Worm (Caenorhabditis elegans) whole organism, L1 larva: ENCODE data around the gene F26F4.6.

Source experiments
- ama-1 ChIP-seq: fragments of 150-350 bp; optimal IDR thresholded peaks from 2 replicates; lab custom pipeline; 2014
- blmp-1 ChIP-seq: fragments of 150-350 bp; optimal IDR thresholded peaks from 2 replicates; lab custom pipeline; 2014; ENCODE audit warnings: missing biosample characterization, missing genetic modification characterization
- egl-27 ChIP-seq, 2 experiments: fragments of 150-350 bp in 1 of 2; sonication (generic microtip); optimal IDR thresholded peaks; 3 replicates each; lab custom pipeline; 2017 to 2018; ENCODE audit warnings: missing biosample characterization in 2 of 2, missing genetic modification characterization in 2 of 2, missing genetic modification reagents in 2 of 2
- ets-5 ChIP-seq: fragments of 200-800 bp; sonication (Bioruptor generic); IDR thresholded peaks from 2 replicates; pipeline ENCODE4 v1.3.6; 2022; ENCODE audit warnings: missing genetic modification characterization, missing compliant biosample characterization
- fkh-10 ChIP-seq: sonication (generic microtip); optimal IDR thresholded peaks from 2 replicates; lab custom pipeline; 2017; ENCODE audit warnings: missing biosample characterization, missing genetic modification reagents, missing genetic modification characterization
- lin-39 ChIP-seq: fragments of 150-350 bp; optimal IDR thresholded peaks from 2 replicates; lab custom pipeline; 2014; ENCODE audit warnings: missing biosample characterization, missing genetic modification reagents, missing genetic modification characterization
- nhr-12 ChIP-seq: sonication (generic microtip); optimal IDR thresholded peaks from 2 replicates; lab custom pipeline; 2017; ENCODE audit warnings: missing biosample characterization, missing genetic modification characterization
- unc-62 ChIP-seq: fragments of 150-350 bp; optimal IDR thresholded peaks from 2 replicates; lab custom pipeline; 2014; ENCODE audit warnings: missing biosample characterization, missing genetic modification reagents, missing genetic modification characterization

ce11 chrIII:4842173-4842572 is 51.3 kb downstream of the F26F4.6 start, which contains the start of gene clec-156:
- TF ChIP-seq ets-5 (GFP tag; lab: Robert Waterston, UW) (no peak), lin-39 (tag; lab: Kevin White, UChicago) (no peak), ama-1 (lab: Kevin White, UChicago) (no peak), fkh-10 (GFP tag; lab: Kevin White, UChicago) (no peak), nhr-12 (tag; lab: Kevin White, UChicago) (no peak), blmp-1 (tag; lab: Kevin White, UChicago) (no peak), unc-62 (GFP tag; lab: Kevin White, UChicago) (no peak), egl-27 (tag; optimal IDR thresholded peaks at IDR 0.05; lab: Kevin White, UChicago) (no peak)
